Fruit fly (Drosophila melanogaster): ENCODE results near the gene bc10.

bc10 gene

DNA sequence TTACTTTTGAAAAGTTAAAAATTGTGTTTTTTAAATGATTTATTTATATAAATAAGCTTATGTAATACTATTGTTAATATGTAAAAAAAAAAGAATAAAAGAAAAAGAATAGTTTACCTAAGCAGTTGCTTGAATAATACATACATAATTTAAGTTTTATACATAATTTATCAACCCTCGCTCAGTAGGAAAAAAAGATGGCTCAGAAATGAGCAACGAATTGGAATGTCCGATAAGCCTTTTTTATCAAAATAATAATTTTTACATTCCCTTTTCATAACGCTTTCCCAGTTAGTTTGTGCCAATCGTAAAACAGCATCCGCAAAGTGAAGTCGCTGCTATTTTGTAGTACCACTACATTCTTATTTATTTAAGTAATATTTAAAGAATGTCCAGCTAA is 39.5 kb downstream of the bc10 start, which contains the start of gene mthl2:
Gene mthl2, plus strand, starts transcription at position 301 of the 400 bp plus-strand sequence.
- no peak for TF ChIP-seq zfh1 (GFP tag; IDR thresholded peaks at IDR 0.05)
- no peak for TF ChIP-seq nmo (GFP tag; optimal IDR thresholded peaks at IDR 0.05)
- TF ChIP-seq Lhr (GFP tag; optimal IDR thresholded peaks at IDR 0.05), result no peak
- TF ChIP-seq MBD-R2 (GFP tag; IDR thresholded peaks at IDR 0.05), result no peak

- TF ChIP-seq CG10267 (tag; optimal IDR thresholded peaks at IDR 0.05) (peak; percentile 40), Dp (GFP tag; optimal IDR thresholded peaks at IDR 0.05) (peak; percentile 33), Dad (GFP tag; optimal IDR thresholded peaks at IDR 0.05) (no peak), CG13287 (GFP tag; IDR thresholded peaks at IDR 0.05; ENCODE audit: partially characterized antibody) (peak; percentile 62), CG17385 (GFP tag; optimal IDR thresholded peaks at IDR 0.05) (no peak), nerfin-2 (GFP tag; IDR thresholded peaks at IDR 0.05; ENCODE audit: partially characterized antibody) (peak; percentile 21; the same call in 1 of the 2 replicates), CG6791 (GFP tag; IDR thresholded peaks at IDR 0.05; ENCODE audit: partially characterized antibody) (peak; percentile 45; the same call in 1 of the 3 replicates), trem (tag; optimal IDR thresholded peaks at IDR 0.05) (peak; percentile 54), CG1529 (GFP tag; optimal IDR thresholded peaks at IDR 0.05) (no peak), phol (tag; optimal IDR thresholded peaks at IDR 0.05) (peak; percentile 30), luna (GFP tag; optimal IDR thresholded peaks at IDR 0.05) (no peak), CG15514 (GFP tag; optimal IDR thresholded peaks at IDR 0.05) (peak; percentile 32), Vsx1 (GFP tag; optimal IDR thresholded peaks at IDR 0.05) (peak; percentile 95), Abd-B (GFP tag; optimal IDR thresholded peaks at IDR 0.05) (peak; percentile 60), pita (GFP tag; optimal IDR thresholded peaks at IDR 0.05) (peak; percentile 63), Ptx1 (GFP tag; IDR thresholded peaks at IDR 0.05) (no peak), BEAF-32 (GFP tag; optimal IDR thresholded peaks at IDR 0.05) (peak; percentile 59), unc-4 (GFP tag; IDR thresholded peaks at IDR 0.05; ENCODE audit: partially characterized antibody) (peak; percentile 50; the same call in 1 of the 2 replicates), Rfx (GFP tag; IDR thresholded peaks at IDR 0.05) (0 out of 2 replicates have a peak, but pooled peaks have one; percentile 13), CG34224 (GFP tag; IDR thresholded peaks at IDR 0.05; ENCODE audit: partially characterized antibody) (peak; percentile 33; the same call in 1 of the 3 replicates), ci (GFP tag; IDR thresholded peaks at IDR 0.05) (no peak), CG8290 (GFP tag; optimal IDR thresholded peaks at IDR 0.05) (no peak), CG8290 (tag; optimal IDR thresholded peaks at IDR 0.05) (peak in 1 of 2 experiments; percentile 17), CG4360 (GFP tag; IDR thresholded peaks at IDR 0.05) (no peak), unpg (GFP tag; optimal IDR thresholded peaks at IDR 0.05) (peak; percentile 8), mam (GFP tag; optimal IDR thresholded peaks at IDR 0.05) (no peak), stwl (tag; optimal IDR thresholded peaks at IDR 0.05) (peak; percentile 89), knrl (GFP tag; IDR thresholded peaks at IDR 0.05; ENCODE audit: partially characterized antibody) (peak; percentile 54; the same call in 2 of the 3 replicates), odd (GFP tag; optimal IDR thresholded peaks at IDR 0.05) (no peak), CG1603 (tag; optimal IDR thresholded peaks at IDR 0.05) (peak; percentile 33), CG2116 (GFP tag; optimal IDR thresholded peaks at IDR 0.05) (peak; percentile 72), Sox102F (GFP tag; optimal IDR thresholded peaks at IDR 0.05) (no peak), sd (tag; optimal IDR thresholded peaks at IDR 0.05) (peak; percentile 91), Med (GFP tag) (peak; percentile 45), CG18262 (tag; optimal IDR thresholded peaks at IDR 0.05) (peak; percentile 15), CG2712 (tag; optimal IDR thresholded peaks at IDR 0.05) (peak; percentile 47), CG18619 (GFP tag; optimal IDR thresholded peaks at IDR 0.05) (no peak), psq (GFP tag; optimal IDR thresholded peaks at IDR 0.05) (no peak), CG2199 (GFP tag; IDR thresholded peaks at IDR 0.05) (no peak), CG14710 (tag; optimal IDR thresholded peaks at IDR 0.05) (peak; percentile 49), Dref (GFP tag; IDR thresholded peaks at IDR 0.05) (peak; percentile 88), al (GFP tag; IDR thresholded peaks at IDR 0.05) (no peak), tgo (GFP tag; IDR thresholded peaks at IDR 0.05) (no peak), vvl (GFP tag; IDR thresholded peaks at IDR 0.05) (peak; percentile 55; the same call in 1 of the 2 replicates)
These were observed 43.1 kb downstream of the bc10 start, which contains the start of gene Eaf6 for dm6 chr3L:5608128-5608527. Gene Eaf6 (minus strand): TSS chr3L:5608300.
